Fruit fly (Drosophila melanogaster) whole organism, pupa: ENCODE measurements around the gene Raf.
A peak's percentile ranks its signal among the peaks of the same experiment; 100 is the strongest.

Source experiments
- CG10348 ChIP-seq: fragments of 200-800 bp; sonication (Bioruptor generic); IDR thresholded peaks from 2 replicates; pipeline ENCODE4 v1.3.6; 2022; ENCODE audit warnings: missing biosample characterization, missing genetic modification characterization
- CG14655 ChIP-seq: fragments of 200-800 bp; sonication (Bioruptor generic); optimal IDR thresholded peaks from 3 replicates; lab custom pipeline; 2017; ENCODE audit warnings: mild to moderate bottlenecking, missing biosample characterization, missing genetic modification reagents, missing genetic modification characterization
- CG17806 ChIP-seq: fragments of 200-800 bp; sonication (Bioruptor generic); optimal IDR thresholded peaks from 2 replicates; lab custom pipeline; 2018; ENCODE audit warnings: missing biosample characterization, mild to moderate bottlenecking, missing genetic modification characterization, moderate library complexity
- CG4496 ChIP-seq: fragments of 200-800 bp; sonication (Bioruptor generic); IDR thresholded peaks from 3 replicates; pipeline ENCODE4 v1.3.6; 2022; ENCODE audit warnings: missing biosample characterization, missing genetic modification characterization
- Ets98B ChIP-seq: fragments of 200-800 bp; sonication (Bioruptor generic); IDR thresholded peaks from 2 replicates; pipeline ENCODE4 v1.3.6; 2022; ENCODE audit warnings: missing biosample characterization, missing genetic modification characterization
- Pif1A ChIP-seq: fragments of 200-800 bp; sonication (Bioruptor generic); optimal IDR thresholded peaks from 3 replicates; lab custom pipeline; 2016; ENCODE audit warnings: missing biosample characterization, missing genetic modification characterization
- Snoo ChIP-seq: fragments of 200-800 bp; sonication (Bioruptor generic); optimal IDR thresholded peaks from 3 replicates; lab custom pipeline; 2017; ENCODE audit warnings: missing biosample characterization, mild to moderate bottlenecking, missing genetic modification characterization, inconsistent platforms
- gl ChIP-seq: fragments of 200-800 bp; sonication (Bioruptor generic); optimal IDR thresholded peaks from 2 replicates; lab custom pipeline; 2018; ENCODE audit warnings: missing biosample characterization, mild to moderate bottlenecking, missing genetic modification characterization

dm6 chrX:2286985-2287384, 8.3 kb upstream of the Raf start:
- no peak for TF ChIP-seq Snoo (tag; lab: Kevin White, UChicago)
- peak; percentile 61; the same call in 1 of the 3 replicates for TF ChIP-seq CG4496
- TF ChIP-seq CG10348 (GFP tag; lab: Robert Waterston, UW): no peak
- TF ChIP-seq CG14655 (GFP tag; lab: Kevin White, UChicago): peak; percentile 6
- TF ChIP-seq CG17806: no peak
- TF ChIP-seq gl: no peak
- peak; percentile 43; the same call in 1 of the 2 replicates for TF ChIP-seq Ets98B (GFP tag; lab: Robert Waterston, UW)
- TF ChIP-seq Pif1A (GFP tag; lab: Kevin White, UChicago): no peak
